Worm (Caenorhabditis elegans): ENCODE results near the gene F40G9.8.

- TF ChIP-seq unc-62 (GFP tag; optimal IDR thresholded peaks at IDR 0.05) (no peak), elt-2 (tag; optimal IDR thresholded peaks at IDR 0.05) (no peak), elt-1 (tag; optimal IDR thresholded peaks at IDR 0.05) (no peak)
Observed at ce11 chrIII:165390-165789, 715 bp upstream of the F40G9.8 start, which contains the start of gene F40G9.7.

Data from whole organism, L3 larva.